Worm (Caenorhabditis elegans): ENCODE results near the gene tra-1.
A peak's percentile ranks its signal among the peaks of the same experiment; 100 is the strongest.

Gene tra-1

DNA sequence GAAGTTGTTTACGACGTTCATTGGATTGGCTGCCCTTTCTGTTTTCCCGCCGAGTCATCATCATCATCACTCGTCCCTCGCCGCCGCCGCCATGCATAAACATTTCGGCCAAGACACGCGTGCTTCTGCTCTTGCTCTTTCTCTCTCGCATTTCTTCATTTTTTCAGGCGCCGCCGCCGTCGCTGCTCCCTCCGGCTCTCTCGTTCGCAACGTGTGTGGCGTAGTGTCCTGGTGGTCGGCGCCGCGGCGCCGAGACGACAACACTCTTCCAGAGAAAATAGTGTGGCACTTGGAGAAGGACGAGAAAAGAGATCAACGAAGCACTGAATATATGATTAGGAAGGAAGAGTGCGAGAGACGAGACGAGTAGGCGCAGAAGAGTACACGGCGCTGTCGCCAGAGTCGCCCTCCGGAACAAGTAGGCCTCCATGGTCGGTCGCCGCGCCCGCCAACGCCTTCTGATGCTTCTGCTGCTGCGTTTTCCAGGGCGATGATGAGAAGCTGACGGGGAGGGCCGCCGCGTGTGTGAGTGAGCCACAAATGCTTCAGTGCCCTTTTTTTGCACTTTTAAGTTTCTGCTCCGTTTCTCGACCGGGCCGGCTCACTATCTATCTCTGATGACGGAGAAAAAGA lies 9.4 kb downstream of the tra-1 start (continued):
- TF ChIP-seq madf-6 (GFP tag; IDR thresholded peaks at IDR 0.05) (no peak), chd-7 (tag; optimal IDR thresholded peaks at IDR 0.05) (no peak), ztf-3 (GFP tag; optimal IDR thresholded peaks at IDR 0.05) (no peak), F10E7.11 (tag; optimal IDR thresholded peaks at IDR 0.05) (no peak), sea-2 (GFP tag; IDR thresholded peaks at IDR 0.05) (no peak), mel-28 (tag; optimal IDR thresholded peaks at IDR 0.05; ENCODE audit: borderline replicate concordance) (no peak), dpff-1 (tag; optimal IDR thresholded peaks at IDR 0.05) (no peak), ztf-25 (GFP tag; IDR thresholded peaks at IDR 0.05) (no peak), lsy-27 (tag; optimal IDR thresholded peaks at IDR 0.05; ENCODE audit: borderline replicate concordance, insufficient read depth) (no peak), F52B5.7 (tag; optimal IDR thresholded peaks at IDR 0.05) (no peak), Y67H2A.10 (GFP tag; conservative IDR thresholded peaks at IDR 0.05) (no peak), nfya-2 (GFP tag; IDR thresholded peaks at IDR 0.05) (no peak), snpc-1.1 (tag; optimal IDR thresholded peaks at IDR 0.05; ENCODE audit: insufficient read depth) (no peak), nhr-27 (tag; optimal IDR thresholded peaks at IDR 0.05) (peak; percentile 38), rec-8 (tag; optimal IDR thresholded peaks at IDR 0.05) (no peak), somi-1 (GFP tag; optimal IDR thresholded peaks at IDR 0.05) (no peak), Y56A3A.18 (GFP tag; IDR thresholded peaks at IDR 0.05) (no peak), egrh-3 (GFP tag; IDR thresholded peaks at IDR 0.05) (peak; percentile 77), Y53G8AR.9 (GFP tag; conservative IDR thresholded peaks at IDR 0.05) (no peak), K11D2.4 (GFP tag; IDR thresholded peaks at IDR 0.05) (no peak), efl-1 (GFP tag; optimal IDR thresholded peaks at IDR 0.05) (no peak), F55B11.4 (tag; optimal IDR thresholded peaks at IDR 0.05; ENCODE audit: borderline replicate concordance, insufficient read depth) (no peak), hsf-1 (GFP tag; IDR thresholded peaks at IDR 0.05) (no peak), madf-8 (GFP tag; conservative IDR thresholded peaks at IDR 0.05) (no peak), ccch-3 (GFP tag; optimal IDR thresholded peaks at IDR 0.05) (no peak), zfh-2 (GFP tag; conservative IDR thresholded peaks at IDR 0.05) (peak; percentile 95), egl-44 (GFP tag; IDR thresholded peaks at IDR 0.05) (0 out of 2 replicates have a peak, but pooled peaks have one; percentile 11), tbx-9 (tag; optimal IDR thresholded peaks at IDR 0.05; ENCODE audit: borderline replicate concordance) (no peak), ztf-28 (GFP tag; IDR thresholded peaks at IDR 0.05) (no peak), cebp-1 (GFP tag; IDR thresholded peaks at IDR 0.05) (no peak), cebp-1 (tag; optimal IDR thresholded peaks at IDR 0.05) (peak; percentile 55), let-607 (tag; optimal IDR thresholded peaks at IDR 0.05) (no peak), dox-1 (GFP tag; IDR thresholded peaks at IDR 0.05) (peak; percentile 57; the same call in 1 of the 2 replicates), nhr-179 (tag; optimal IDR thresholded peaks at IDR 0.05) (no peak), F57A8.1 (GFP tag; optimal IDR thresholded peaks at IDR 0.05) (no peak), madf-10 (tag; optimal IDR thresholded peaks at IDR 0.05) (peak; percentile 75), bed-1 (GFP tag; IDR thresholded peaks at IDR 0.05) (no peak), F22D6.2 (tag; optimal IDR thresholded peaks at IDR 0.05) (no peak), bed-2 (GFP tag; IDR thresholded peaks at IDR 0.05) (no peak), hrde-1 (tag; optimal IDR thresholded peaks at IDR 0.05; ENCODE audit: borderline replicate concordance) (no peak), xnd-1 (tag; optimal IDR thresholded peaks at IDR 0.05) (no peak), lin-40 (tag; optimal IDR thresholded peaks at IDR 0.05) (peak; percentile 11), T26A5.8 (tag; optimal IDR thresholded peaks at IDR 0.05) (no peak), aptf-2 (GFP tag; conservative IDR thresholded peaks at IDR 0.05) (no peak), gei-17 (GFP tag; optimal IDR thresholded peaks at IDR 0.05) (no peak), F57C9.4 (tag; optimal IDR thresholded peaks at IDR 0.05) (no peak), nfya-1 (tag; optimal IDR thresholded peaks at IDR 0.05; ENCODE audit: borderline replicate concordance, insufficient read depth) (no peak)

Data from whole organism, young adult.